Worm (Caenorhabditis elegans): ENCODE results near the gene F57F5.3.

The F57F5.3 gene

DNA sequence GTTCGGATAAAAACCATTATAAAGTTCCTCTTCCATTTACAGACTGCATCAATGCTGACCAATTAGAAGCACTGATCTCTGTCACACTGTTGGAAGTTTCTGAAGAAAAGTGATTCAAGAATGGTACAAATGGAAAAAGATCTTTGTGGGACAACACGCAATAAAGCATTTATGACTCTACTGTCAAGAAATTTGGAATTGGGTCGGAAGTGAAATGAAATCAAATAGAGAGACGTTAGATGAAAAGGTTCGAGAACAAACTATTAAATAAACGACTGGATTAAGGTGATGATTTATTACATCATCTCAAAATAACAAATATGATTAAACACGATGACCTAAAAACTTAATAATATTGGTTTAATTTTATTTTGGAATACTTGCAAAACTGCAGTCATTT, at the start of gene F57F5.3:
Gene F57F5.3, minus strand, starts transcription at position 101 of the 400 bp plus-strand sequence.
- TF ChIP-seq him-1 (tag; optimal IDR thresholded peaks at IDR 0.05) = no peak

DNA sequence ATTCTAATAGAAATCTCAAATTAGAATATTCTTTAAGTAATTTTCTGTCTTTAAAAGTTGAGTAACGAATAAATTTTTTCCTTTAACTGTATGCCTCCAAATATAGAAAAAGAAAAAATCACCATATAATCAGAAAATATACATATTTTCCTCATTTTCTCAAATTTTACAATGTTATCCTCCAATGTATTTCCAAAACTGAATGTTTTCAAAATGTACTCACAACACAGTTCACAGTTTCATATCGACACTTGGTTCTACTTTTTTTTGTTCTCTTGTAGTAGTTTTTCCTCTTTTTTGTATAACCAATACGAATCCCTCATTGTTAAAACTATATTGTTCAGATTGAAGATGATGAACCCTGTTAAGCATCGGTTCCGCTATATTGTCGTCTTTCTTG, 47.2 kb upstream of the F57F5.3 start, which contains the start of gene F10C2.7:
Gene F10C2.7, plus strand, starts transcription at position 301 of the 400 bp plus-strand sequence.
- TF ChIP-seq W03F9.2 (tag; optimal IDR thresholded peaks at IDR 0.05) (no peak), him-1 (tag; optimal IDR thresholded peaks at IDR 0.05) (no peak), dao-5 (tag; optimal IDR thresholded peaks at IDR 0.05) (no peak)

- TF ChIP-seq W03F9.2 (tag; optimal IDR thresholded peaks at IDR 0.05) (no peak), dao-5 (tag; optimal IDR thresholded peaks at IDR 0.05) (no peak)
Observed at ce11 chrV:12048445-12048844, 42.0 kb upstream of the F57F5.3 start, which contains the start of gene dars-2. dars-2 (plus strand) TSS chrV:12048745.

- TF ChIP-seq dao-5 (tag; optimal IDR thresholded peaks at IDR 0.05) = no peak
Observed at ce11 chrV:12047735-12048134, 41.3 kb upstream of the F57F5.3 start.

ce11 chrV:12045132-12045531, 38.7 kb upstream of the F57F5.3 start, which contains the start of gene F10C2.5:
F10C2.5 (plus strand) TSS chrV:12045432.
- TF ChIP-seq him-1 (tag; optimal IDR thresholded peaks at IDR 0.05) (no peak), W03F9.2 (tag; optimal IDR thresholded peaks at IDR 0.05) (no peak), dao-5 (tag; optimal IDR thresholded peaks at IDR 0.05) (no peak)

DNA sequence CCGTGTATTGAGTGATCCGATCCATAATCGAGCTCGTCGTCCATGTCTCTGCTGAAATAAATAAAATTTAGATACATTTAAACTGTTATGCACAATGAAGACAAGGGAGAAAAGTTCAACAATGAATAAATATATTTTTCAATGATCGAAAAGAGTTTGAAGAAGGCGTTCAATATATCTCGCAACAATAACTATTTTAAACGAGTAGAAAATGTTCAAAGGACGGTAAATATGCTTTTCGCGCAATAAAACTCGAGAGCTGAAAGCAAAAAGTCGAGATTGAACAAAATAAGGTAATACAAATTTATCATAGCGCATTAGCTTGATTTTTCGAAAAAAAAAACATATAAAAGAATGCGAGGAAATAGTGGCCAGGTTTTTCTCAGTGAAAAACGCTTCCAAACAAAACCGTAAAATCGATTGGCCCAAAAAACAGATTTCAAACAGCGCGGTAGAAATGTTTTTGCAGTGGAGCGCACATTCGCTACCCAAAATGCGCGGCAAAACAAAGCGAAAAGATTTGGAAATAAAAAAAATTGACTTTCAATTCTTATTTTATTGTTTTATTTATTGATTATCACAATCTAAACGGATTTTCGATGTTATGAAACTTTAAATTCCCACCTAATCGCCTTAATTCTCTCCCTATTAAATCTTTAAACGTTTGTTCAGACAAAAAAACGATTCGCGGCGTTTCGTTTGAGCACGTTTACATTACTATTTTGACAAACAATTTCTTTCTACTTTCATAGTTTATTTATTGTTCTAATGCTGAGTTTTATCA, 34.6 kb upstream of the F57F5.3 start, which contains the start of the genes kup-1 and F10C2.4:
Gene kup-1, minus strand, starts transcription at position 51 of the 784 bp plus-strand sequence.
Gene F10C2.4, plus strand, starts transcription at position 734 of the 784 bp plus-strand sequence.
- TF ChIP-seq him-1 (tag; optimal IDR thresholded peaks at IDR 0.05) (no peak), dao-5 (tag; optimal IDR thresholded peaks at IDR 0.05) (no peak), W03F9.2 (tag; optimal IDR thresholded peaks at IDR 0.05) (no peak)

DNA sequence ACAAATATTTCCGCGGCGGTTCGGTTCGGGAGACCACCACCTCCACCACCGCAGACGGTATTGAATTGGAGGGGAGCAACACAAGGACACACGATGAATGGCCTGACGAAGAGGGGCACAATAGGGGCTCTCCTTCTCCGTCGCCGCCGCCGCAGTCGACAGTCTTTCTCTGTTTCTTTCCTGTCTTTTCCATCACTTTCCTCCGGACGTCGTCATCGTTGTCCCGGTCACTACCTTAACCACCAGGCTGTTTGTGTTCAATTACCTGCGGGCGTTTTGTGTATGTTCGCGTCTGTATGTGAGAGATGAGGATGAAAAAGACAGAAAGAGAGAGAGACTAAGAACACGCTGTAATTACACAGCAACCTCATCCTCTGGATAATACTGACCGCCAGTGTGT, 33.4 kb upstream of the F57F5.3 start:
- TF ChIP-seq W03F9.2 (tag; optimal IDR thresholded peaks at IDR 0.05) (no peak), him-1 (tag; optimal IDR thresholded peaks at IDR 0.05) (no peak), dao-5 (tag; optimal IDR thresholded peaks at IDR 0.05) (no peak)

DNA sequence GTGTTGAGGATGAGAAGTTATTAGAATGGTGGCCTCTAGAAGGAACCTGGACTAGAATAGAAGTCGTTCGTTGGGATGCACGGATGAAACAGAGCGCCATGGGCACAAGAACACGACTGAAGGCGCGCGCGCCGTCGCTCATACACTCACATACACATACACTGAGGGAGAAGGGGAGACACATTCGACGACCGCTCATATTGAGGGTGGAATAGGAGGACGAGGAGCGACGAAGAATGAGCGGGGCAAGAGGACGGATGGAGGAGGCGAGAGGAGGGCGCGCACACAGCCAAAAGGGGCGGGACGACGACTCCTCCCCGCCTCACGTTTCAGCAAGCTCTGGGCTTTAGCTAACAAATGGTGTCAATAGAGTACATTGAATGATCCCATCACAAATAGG, 32.4 kb upstream of the F57F5.3 start:
- TF ChIP-seq him-1 (tag; optimal IDR thresholded peaks at IDR 0.05) (peak; percentile 60), dao-5 (tag; optimal IDR thresholded peaks at IDR 0.05) (no peak)

- TF ChIP-seq him-1 (tag; optimal IDR thresholded peaks at IDR 0.05) (no peak), W03F9.2 (tag; optimal IDR thresholded peaks at IDR 0.05) (no peak), dao-5 (tag; optimal IDR thresholded peaks at IDR 0.05) (no peak)
Observed at ce11 chrV:12038317-12038716, 31.9 kb upstream of the F57F5.3 start.

DNA sequence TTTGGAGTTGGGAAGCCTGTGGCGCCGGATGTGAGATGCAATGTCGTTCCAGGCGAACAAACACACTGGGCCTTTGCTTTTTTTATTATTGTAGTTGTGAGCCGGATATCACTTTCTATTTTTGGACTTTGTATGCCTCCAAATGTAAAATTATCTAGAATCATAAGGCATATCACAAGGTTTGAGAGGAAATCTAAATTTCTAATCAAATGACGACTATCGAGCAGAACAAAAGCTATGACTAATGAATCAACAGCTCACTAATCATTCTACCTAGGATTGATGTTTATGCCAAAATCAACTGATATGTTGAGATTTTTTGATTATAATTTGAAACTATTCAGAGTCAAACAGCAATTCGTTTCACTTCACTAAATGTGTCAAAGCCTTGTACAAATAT, 31.5 kb upstream of the F57F5.3 start:
- TF ChIP-seq dao-5 (tag; optimal IDR thresholded peaks at IDR 0.05) (no peak), him-1 (tag; optimal IDR thresholded peaks at IDR 0.05) (no peak), W03F9.2 (tag; optimal IDR thresholded peaks at IDR 0.05) (no peak)

DNA sequence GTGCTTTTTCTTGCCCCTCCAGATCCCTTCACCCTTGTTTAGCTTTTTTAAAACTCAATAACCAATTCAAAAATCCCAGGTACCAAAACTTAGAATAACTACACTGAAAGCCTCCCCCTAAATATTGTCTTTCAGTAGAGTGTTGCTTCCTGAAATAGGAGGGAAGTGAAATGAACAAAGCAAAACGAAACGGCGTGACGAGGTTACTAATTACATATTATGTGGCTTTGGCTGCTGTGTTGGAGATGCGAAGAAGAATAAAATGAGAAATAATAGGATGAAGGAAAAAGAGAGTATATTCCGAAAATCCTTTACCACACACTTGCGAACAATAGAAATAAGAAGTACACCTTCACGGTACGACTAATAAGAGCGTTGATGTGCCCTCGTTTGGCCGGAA, 29.7 kb upstream of the F57F5.3 start:
- TF ChIP-seq dao-5 (tag; optimal IDR thresholded peaks at IDR 0.05) (no peak), him-1 (tag; optimal IDR thresholded peaks at IDR 0.05) (no peak), W03F9.2 (tag; optimal IDR thresholded peaks at IDR 0.05) (no peak)

ce11 chrV:12033841-12034240, 27.4 kb upstream of the F57F5.3 start:
- no peak for TF ChIP-seq dao-5 (tag; optimal IDR thresholded peaks at IDR 0.05)
- TF ChIP-seq W03F9.2 (tag; optimal IDR thresholded peaks at IDR 0.05) = no peak
- TF ChIP-seq him-1 (tag; optimal IDR thresholded peaks at IDR 0.05) = no peak

ce11 chrV:12032060-12032459, 25.7 kb upstream of the F57F5.3 start, which contains the start of gene pkc-1:
pkc-1 (minus strand) TSS chrV:12032160.
- TF ChIP-seq him-1 (tag; optimal IDR thresholded peaks at IDR 0.05) = no peak
- no peak for TF ChIP-seq dao-5 (tag; optimal IDR thresholded peaks at IDR 0.05)

ce11 chrV:12028151-12028550, 21.8 kb upstream of the F57F5.3 start:
- TF ChIP-seq dao-5 (tag; optimal IDR thresholded peaks at IDR 0.05) (no peak), him-1 (tag; optimal IDR thresholded peaks at IDR 0.05) (no peak), W03F9.2 (tag; optimal IDR thresholded peaks at IDR 0.05) (no peak)

Measured in whole organism, L4/young adult.